Worm (Caenorhabditis elegans) whole organism, midembryonic: ENCODE data around the gene C05D9.3.

ENCODE experiments used
- T22C8.4 ChIP-seq: fragments of 200-800 bp; sonication (Bioruptor generic); IDR thresholded peaks from 2 replicates; pipeline ENCODE4 v1.3.6; 2022; ENCODE audit warnings: missing genetic modification characterization, missing compliant biosample characterization
- cog-1 ChIP-seq: sonication (generic microtip); optimal IDR thresholded peaks from 2 replicates; lab custom pipeline; 2016; ENCODE audit warnings: missing genetic modification characterization, missing compliant biosample characterization
- flt-1 ChIP-seq: fragments of 200-800 bp; sonication (Bioruptor generic); IDR thresholded peaks from 2 replicates; pipeline ENCODE4 v1.3.6; 2022; ENCODE audit warnings: missing genetic modification characterization, missing compliant biosample characterization
- klf-2 ChIP-seq: fragments of 200-800 bp; sonication (Bioruptor generic); conservative IDR thresholded peaks from 2 replicates; pipeline ENCODE4 v1.3.6; 2022; ENCODE audit warnings: missing genetic modification reagents, missing genetic modification characterization, missing compliant biosample characterization
- med-1 ChIP-seq: sonication (generic microtip); optimal IDR thresholded peaks from 2 replicates; lab custom pipeline; 2017; ENCODE audit warnings: missing genetic modification characterization, mild to moderate bottlenecking, missing compliant biosample characterization, antibody characterized with exemption, missing genetic modification reagents; ENCODE audit not compliant: insufficient read depth
- ref-1 ChIP-seq: fragments of 200-800 bp; sonication (Bioruptor generic); conservative IDR thresholded peaks from 2 replicates; pipeline ENCODE4 v1.3.6; 2022; ENCODE audit warnings: missing genetic modification reagents, missing genetic modification characterization, missing compliant biosample characterization
- tab-1 ChIP-seq: fragments of 200-800 bp; sonication (Bioruptor generic); IDR thresholded peaks from 2 replicates; pipeline ENCODE4 v1.3.6; 2022; ENCODE audit warnings: missing genetic modification characterization, missing compliant biosample characterization
- ztf-23 ChIP-seq: fragments of 200-800 bp; sonication (Bioruptor generic); IDR thresholded peaks from 2 replicates; pipeline ENCODE4 v1.3.6; 2022; ENCODE audit warnings: missing genetic modification reagents, missing genetic modification characterization, missing compliant biosample characterization
- ztf-29 ChIP-seq: fragments of 200-800 bp; sonication (Bioruptor generic); IDR thresholded peaks from 2 replicates; pipeline ENCODE4 v1.3.6; 2022; ENCODE audit warnings: missing genetic modification reagents, missing genetic modification characterization, missing compliant biosample characterization

Gene C05D9.3

ce11 chrX:1086406-1086897 lies 25.3 kb upstream of the C05D9.3 start:
- TF ChIP-seq tab-1 (GFP tag; lab: Robert Waterston, UW) (no peak), T22C8.4 (GFP tag; lab: Robert Waterston, UW) (no peak), ztf-29 (GFP tag; lab: Robert Waterston, UW) (no peak), ref-1 (no peak), cog-1 (tag; lab: Kevin White, UChicago) (no peak), ztf-23 (GFP tag; lab: Robert Waterston, UW) (no peak), flt-1 (GFP tag; lab: Robert Waterston, UW) (no peak)

- TF ChIP-seq ztf-29 (GFP tag; lab: Robert Waterston, UW) (no peak), T22C8.4 (GFP tag; lab: Robert Waterston, UW) (no peak), ref-1 (no peak), ztf-23 (GFP tag; lab: Robert Waterston, UW) (no peak), flt-1 (GFP tag; lab: Robert Waterston, UW) (no peak), tab-1 (GFP tag; lab: Robert Waterston, UW) (no peak), klf-2 (no peak), med-1 (GFP tag; lab: Kevin White, UChicago) (no peak), cog-1 (tag; lab: Kevin White, UChicago) (no peak)
These were observed 23.7 kb upstream of the C05D9.3 start, which contains the start of gene rei-2 for ce11 chrX:1088048-1088447. TSS of gene rei-2 (minus strand) at chrX:1088148.

ce11 chrX:1089133-1089532 lies 22.6 kb upstream of the C05D9.3 start:
- TF ChIP-seq flt-1 (GFP tag; lab: Robert Waterston, UW) (0 out of 2 replicates have a peak, but pooled peaks have one; percentile 8), ztf-23 (GFP tag; lab: Robert Waterston, UW) (no peak), ref-1 (no peak), T22C8.4 (GFP tag; lab: Robert Waterston, UW) (no peak), klf-2 (no peak), med-1 (GFP tag; lab: Kevin White, UChicago) (no peak), ztf-29 (GFP tag; lab: Robert Waterston, UW) (no peak), cog-1 (tag; lab: Kevin White, UChicago) (no peak), tab-1 (GFP tag; lab: Robert Waterston, UW) (0 out of 2 replicates have a peak, but pooled peaks have one; percentile 57)

- TF ChIP-seq ztf-23 (GFP tag; lab: Robert Waterston, UW) (no peak), klf-2 (no peak), cog-1 (tag; lab: Kevin White, UChicago) (no peak), ref-1 (no peak), tab-1 (GFP tag; lab: Robert Waterston, UW) (no peak), ztf-29 (GFP tag; lab: Robert Waterston, UW) (no peak), med-1 (GFP tag; lab: Kevin White, UChicago) (no peak), flt-1 (GFP tag; lab: Robert Waterston, UW) (no peak), T22C8.4 (GFP tag; lab: Robert Waterston, UW) (no peak)
These were observed 22.0 kb upstream of the C05D9.3 start for ce11 chrX:1089676-1090075.

- 0 out of 2 replicates have a peak, but pooled peaks have one; percentile 47 for TF ChIP-seq ztf-23 (GFP tag; lab: Robert Waterston, UW)
- peak; percentile 70 for TF ChIP-seq cog-1 (tag; lab: Kevin White, UChicago)
- TF ChIP-seq ref-1 = 0 out of 2 replicates have a peak, but pooled peaks have one; percentile 34
- TF ChIP-seq tab-1 (GFP tag; lab: Robert Waterston, UW) = peak; percentile 27; the same call in 1 of the 2 replicates
- TF ChIP-seq med-1 (GFP tag; lab: Kevin White, UChicago) = no peak
- 0 out of 2 replicates have a peak, but pooled peaks have one; percentile 16 for TF ChIP-seq ztf-29 (GFP tag; lab: Robert Waterston, UW)
- TF ChIP-seq flt-1 (GFP tag; lab: Robert Waterston, UW) = peak; percentile 74
- TF ChIP-seq T22C8.4 (GFP tag; lab: Robert Waterston, UW) = no peak
These were observed 18.5 kb upstream of the C05D9.3 start for ce11 chrX:1093154-1093553.

ce11 chrX:1094332-1094731 lies 17.4 kb upstream of the C05D9.3 start:
- TF ChIP-seq klf-2 = no peak
- no peak for TF ChIP-seq ref-1
- no peak for TF ChIP-seq tab-1 (GFP tag; lab: Robert Waterston, UW)
- TF ChIP-seq T22C8.4 (GFP tag; lab: Robert Waterston, UW) = no peak
- no peak for TF ChIP-seq flt-1 (GFP tag; lab: Robert Waterston, UW)
- TF ChIP-seq ztf-29 (GFP tag; lab: Robert Waterston, UW) = no peak
- no peak for TF ChIP-seq med-1 (GFP tag; lab: Kevin White, UChicago)
- TF ChIP-seq cog-1 (tag; lab: Kevin White, UChicago) = no peak
- no peak for TF ChIP-seq ztf-23 (GFP tag; lab: Robert Waterston, UW)

- no peak for TF ChIP-seq ztf-23 (GFP tag; lab: Robert Waterston, UW)
- TF ChIP-seq ref-1 = no peak
- TF ChIP-seq med-1 (GFP tag; lab: Kevin White, UChicago) = no peak
- no peak for TF ChIP-seq tab-1 (GFP tag; lab: Robert Waterston, UW)
- no peak for TF ChIP-seq cog-1 (tag; lab: Kevin White, UChicago)
- TF ChIP-seq ztf-29 (GFP tag; lab: Robert Waterston, UW) = no peak
- no peak for TF ChIP-seq T22C8.4 (GFP tag; lab: Robert Waterston, UW)
- TF ChIP-seq flt-1 (GFP tag; lab: Robert Waterston, UW) = no peak
- no peak for TF ChIP-seq klf-2
These were observed 14.9 kb upstream of the C05D9.3 start, which contains the start of the genes pigx-1 and rme-6 for ce11 chrX:1096808-1097207. TSS of gene pigx-1 (minus strand) at chrX:1097013. TSS of gene rme-6 (plus strand) at chrX:1097152.

- TF ChIP-seq flt-1 (GFP tag; lab: Robert Waterston, UW) (peak; percentile 67; the same call in 1 of the 2 replicates), ztf-29 (GFP tag; lab: Robert Waterston, UW) (no peak), tab-1 (GFP tag; lab: Robert Waterston, UW) (no peak), med-1 (GFP tag; lab: Kevin White, UChicago) (no peak), cog-1 (tag; lab: Kevin White, UChicago) (peak; percentile 54), klf-2 (no peak), ref-1 (no peak), ztf-23 (GFP tag; lab: Robert Waterston, UW) (0 out of 2 replicates have a peak, but pooled peaks have one; percentile 38), T22C8.4 (GFP tag; lab: Robert Waterston, UW) (peak; percentile 76)
These were observed 7.9 kb upstream of the C05D9.3 start, which contains the start of gene ife-4 for ce11 chrX:1103702-1104262. TSS of gene ife-4 (plus strand) at chrX:1104212.
